Fruit fly (Drosophila melanogaster): ENCODE data around the gene ebd2.

DNA sequence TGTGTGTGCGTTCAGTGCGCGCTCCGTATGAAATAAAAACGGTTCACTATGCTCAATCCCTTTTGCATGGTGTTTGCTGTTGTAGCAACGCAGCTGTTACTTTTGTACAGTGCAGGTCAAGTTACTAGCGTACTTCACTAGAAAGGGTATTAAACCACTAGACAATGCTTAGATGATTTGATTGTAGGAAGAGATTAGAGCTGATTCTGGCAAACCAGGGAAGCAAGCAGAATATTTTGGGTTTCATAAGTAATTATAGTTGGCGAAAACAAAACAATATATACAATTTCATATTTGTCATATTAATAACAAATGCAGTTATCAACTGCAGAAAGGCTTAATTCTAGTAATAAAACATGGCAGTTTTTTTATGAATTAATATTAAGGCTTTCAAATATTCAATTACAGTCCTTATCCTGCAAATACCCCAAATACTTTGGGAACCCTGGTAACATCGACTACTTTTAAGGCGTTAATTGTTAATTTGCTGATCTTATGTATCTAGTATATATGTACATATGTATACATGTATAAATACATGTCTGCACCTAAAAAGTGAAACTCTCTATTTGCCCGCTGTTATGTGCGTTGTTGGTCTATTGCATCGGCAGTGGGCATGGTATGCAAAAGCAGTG, 1.8 kb downstream of the ebd2 start:
- no peak for TF ChIP-seq psq (optimal IDR thresholded peaks at IDR 0.05)
- no peak for TF ChIP-seq ttk (optimal IDR thresholded peaks at IDR 0.05)

Measured in Kc167 (cell line).